Fruit fly (Drosophila melanogaster) whole organism, prepupa: Measurements from ENCODE around the gene msl-2.
A peak's percentile ranks its signal among the peaks of the same experiment; 100 is the strongest.

Experiments
- Blimp-1 ChIP-seq: fragments of 200-800 bp; sonication (Bioruptor generic); optimal IDR thresholded peaks from 3 replicates; lab custom pipeline; 2017; ENCODE audit warnings: missing biosample characterization, missing genetic modification characterization, mild to moderate bottlenecking, moderate library complexity, missing genetic modification reagents
- CG10631 ChIP-seq: fragments of 200-800 bp; sonication (Bioruptor generic); optimal IDR thresholded peaks from 2 replicates; lab custom pipeline; 2016; ENCODE audit warnings: missing biosample characterization, missing genetic modification characterization
- CG10669 ChIP-seq: fragments of 200-800 bp; sonication (Bioruptor generic); optimal IDR thresholded peaks from 3 replicates; lab custom pipeline; 2018; ENCODE audit warnings: missing biosample characterization, mild to moderate bottlenecking, missing genetic modification characterization, moderate library complexity
- CG11902 ChIP-seq: fragments of 200-800 bp; sonication (Bioruptor generic); optimal IDR thresholded peaks from 3 replicates; lab custom pipeline; 2016; ENCODE audit warnings: missing biosample characterization, missing genetic modification characterization
- CG3919 ChIP-seq: fragments of 200-800 bp; sonication (Bioruptor generic); optimal IDR thresholded peaks from 3 replicates; lab custom pipeline; 2016; ENCODE audit warnings: missing biosample characterization, missing genetic modification characterization
- CG6792 ChIP-seq: fragments of 200-800 bp; sonication (Bioruptor generic); optimal IDR thresholded peaks from 3 replicates; lab custom pipeline; 2016; ENCODE audit warnings: missing biosample characterization, missing genetic modification characterization
- CG7368 ChIP-seq: fragments of 200-800 bp; sonication (Bioruptor generic); optimal IDR thresholded peaks from 3 replicates; lab custom pipeline; 2016; ENCODE audit warnings: missing biosample characterization, missing genetic modification characterization
- CG8319 ChIP-seq: fragments of 200-800 bp; sonication (Bioruptor generic); optimal IDR thresholded peaks from 3 replicates; lab custom pipeline; 2016; ENCODE audit warnings: missing biosample characterization, missing genetic modification characterization
- CG8632 ChIP-seq: fragments of 200-800 bp; sonication (Bioruptor generic); optimal IDR thresholded peaks from 3 replicates; lab custom pipeline; 2016; ENCODE audit warnings: missing biosample characterization, missing genetic modification characterization
- Eip75B ChIP-seq: fragments of 200-800 bp; sonication (Bioruptor generic); optimal IDR thresholded peaks from 3 replicates; lab custom pipeline; 2016; ENCODE audit warnings: missing biosample characterization, missing genetic modification characterization
- achi ChIP-seq: fragments of 200-800 bp; sonication (Bioruptor generic); optimal IDR thresholded peaks from 3 replicates; lab custom pipeline; 2016; ENCODE audit warnings: missing biosample characterization, missing genetic modification characterization
- fd59A ChIP-seq: fragments of 200-800 bp; sonication (Bioruptor generic); optimal IDR thresholded peaks from 2 replicates; lab custom pipeline; 2017; ENCODE audit warnings: missing biosample characterization, mild to moderate bottlenecking, missing genetic modification characterization, missing genetic modification reagents
- pdm3 ChIP-seq: fragments of 200-800 bp; sonication (Bioruptor generic); optimal IDR thresholded peaks from 3 replicates; lab custom pipeline; 2016; ENCODE audit warnings: missing biosample characterization, missing genetic modification characterization
- ss ChIP-seq, 2 experiments: fragments of 200-800 bp; sonication (Bioruptor generic); optimal IDR thresholded peaks; 2 replicates in 1 of 2; 3 replicates in 1 of 2; lab custom pipeline; 2017 to 2018; ENCODE audit warnings: mild to moderate bottlenecking in 2 of 2, missing biosample characterization in 2 of 2, missing genetic modification characterization in 2 of 2, moderate library complexity in 1 of 2

dm6 chr2L:3507209-3508164 lies 41.6 kb upstream of the msl-2 start, which contains the start of gene tim:
- TF ChIP-seq ss (GFP tag; optimal IDR thresholded peaks at IDR 0.05; lab: Kevin White, UChicago) (no peak), Eip75B (GFP tag; lab: Kevin White, UChicago) (no peak), achi (no peak), CG3919 (no peak), CG10669 (no peak), fd59A (GFP tag; lab: Kevin White, UChicago) (no peak), CG7368 (GFP tag; lab: Kevin White, UChicago) (no peak), CG8632 (GFP tag; lab: Kevin White, UChicago) (no peak), CG6792 (no peak), CG11902 (GFP tag; lab: Kevin White, UChicago) (no peak), CG10631 (peak; percentile 30), Blimp-1 (GFP tag; lab: Kevin White, UChicago) (no peak), pdm3 (no peak), CG8319 (GFP tag; lab: Kevin White, UChicago) (no peak)
